Worm (Caenorhabditis elegans): ENCODE data around the gene col-132.

col-132 gene

ce11 chrIV:13090967-13091366, at the start of gene col-132:
Gene col-132, minus strand, starts transcription at chrIV:13091067.
- TF ChIP-seq dmd-6 (GFP tag; IDR thresholded peaks at IDR 0.05) (no peak), nhr-11 (tag; optimal IDR thresholded peaks at IDR 0.05) (no peak), lsy-2 (tag; optimal IDR thresholded peaks at IDR 0.05) (no peak), D1046.2 (GFP tag; IDR thresholded peaks at IDR 0.05) (no peak), Y5F2A.4 (GFP tag; optimal IDR thresholded peaks at IDR 0.05) (no peak), daf-8 (GFP tag; IDR thresholded peaks at IDR 0.05) (no peak), ceh-28 (tag; optimal IDR thresholded peaks at IDR 0.05) (no peak), Y105C5A.15 (GFP tag; IDR thresholded peaks at IDR 0.05) (no peak), php-3 (GFP tag; IDR thresholded peaks at IDR 0.05) (no peak), unc-62 (GFP tag; optimal IDR thresholded peaks at IDR 0.05 in 1 of 2) (no peak), unc-62 (tag; optimal IDR thresholded peaks at IDR 0.05) (no peak), ZK337.2 (GFP tag; IDR thresholded peaks at IDR 0.05) (no peak), zip-11 (GFP tag; IDR thresholded peaks at IDR 0.05) (no peak), Y48G9A.11 (GFP tag; IDR thresholded peaks at IDR 0.05) (no peak)

- TF ChIP-seq pha-4 (GFP tag; IDR thresholded peaks at IDR 0.05) (0 out of 2 replicates have a peak, but pooled peaks have one; percentile 21), pha-4 (tag; optimal IDR thresholded peaks at IDR 0.05) (no peak), fkh-10 (GFP tag; optimal IDR thresholded peaks at IDR 0.05) (no peak), egl-43 (GFP tag; IDR thresholded peaks at IDR 0.05) (0 out of 2 replicates have a peak, but pooled peaks have one; percentile 33)
Observed at ce11 chrIV:13127720-13128119, 36.9 kb upstream of the col-132 start.

- TF ChIP-seq hlh-11 (tag; optimal IDR thresholded peaks at IDR 0.05) (peak; percentile 2), nhr-102 (tag; optimal IDR thresholded peaks at IDR 0.05) (no peak), nhr-11 (tag; optimal IDR thresholded peaks at IDR 0.05) (peak; percentile 10)
Observed at ce11 chrIV:13125999-13126398, 35.1 kb upstream of the col-132 start.

ce11 chrIV:13121396-13121795, 30.5 kb upstream of the col-132 start:
- TF ChIP-seq sdz-12 (GFP tag; optimal IDR thresholded peaks at IDR 0.05): no peak
- no peak for TF ChIP-seq cey-2 (tag; optimal IDR thresholded peaks at IDR 0.05; ENCODE audit: borderline replicate concordance, insufficient read depth)
- no peak for TF ChIP-seq zfp-3 (GFP tag; conservative IDR thresholded peaks at IDR 0.05)
- TF ChIP-seq nhr-111 (GFP tag; optimal IDR thresholded peaks at IDR 0.05): no peak
- no peak for TF ChIP-seq tra-1 (GFP tag; IDR thresholded peaks at IDR 0.05)
- no peak for TF ChIP-seq F49E8.2 (tag; optimal IDR thresholded peaks at IDR 0.05; ENCODE audit: borderline replicate concordance)
- no peak for TF ChIP-seq saeg-2 (GFP tag; IDR thresholded peaks at IDR 0.05)
- no peak for TF ChIP-seq daf-16 (GFP tag; optimal IDR thresholded peaks at IDR 0.05)
- no peak for TF ChIP-seq daf-16 (tag; optimal IDR thresholded peaks at IDR 0.05)
- no peak for TF ChIP-seq fkh-10 (GFP tag; optimal IDR thresholded peaks at IDR 0.05)
- no peak for TF ChIP-seq pha-4 (GFP tag; IDR thresholded peaks at IDR 0.05)
- no peak for TF ChIP-seq pha-4 (tag; optimal IDR thresholded peaks at IDR 0.05)
- TF ChIP-seq ztf-11 (tag; optimal IDR thresholded peaks at IDR 0.05): no peak
- no peak for TF ChIP-seq hif-1 (tag; optimal IDR thresholded peaks at IDR 0.05)
- TF ChIP-seq lim-7 (GFP tag; IDR thresholded peaks at IDR 0.05): no peak

- TF ChIP-seq dve-1 (tag; optimal IDR thresholded peaks at IDR 0.05; ENCODE audit: insufficient read depth): no peak
- TF ChIP-seq unc-62 (GFP tag; optimal IDR thresholded peaks at IDR 0.05 in 1 of 2): peak in 1 of 2 experiments; percentile 49
- no peak for TF ChIP-seq unc-62 (tag; optimal IDR thresholded peaks at IDR 0.05)
- no peak for TF ChIP-seq fos-1 (tag; optimal IDR thresholded peaks at IDR 0.05)
- TF ChIP-seq sdz-12 (GFP tag; optimal IDR thresholded peaks at IDR 0.05): no peak
- peak in 1 of 2 experiments; percentile 6 for TF ChIP-seq lsy-2 (tag; optimal IDR thresholded peaks at IDR 0.05)
- no peak for TF ChIP-seq attf-4 (tag; optimal IDR thresholded peaks at IDR 0.05)
- no peak for TF ChIP-seq nhr-77 (tag; optimal IDR thresholded peaks at IDR 0.05)
Observed at ce11 chrIV:13118794-13119193, 27.9 kb upstream of the col-132 start, which contains the start of gene unc-30. Gene unc-30, plus strand, starts transcription at chrIV:13118977.

All from whole organism, L4 larva.